Fruit fly (Drosophila melanogaster) Kc167 (cell line): ENCODE results near the gene Cka.

Experiments used
- Myc ChIP-seq: fragments of >200 bp; optimal IDR thresholded peaks from 2 replicates; lab custom pipeline; 2017; ENCODE audit warnings: missing external identifiers
- Sin3A ChIP-seq: fragments of >200 bp; optimal IDR thresholded peaks from 2 replicates; lab custom pipeline; 2018; ENCODE audit warnings: missing external identifiers
- h ChIP-seq: fragments of >200 bp; optimal IDR thresholded peaks from 3 replicates; lab custom pipeline; 2018; ENCODE audit warnings: missing external identifiers
- insv ChIP-seq: fragments of >200 bp; optimal IDR thresholded peaks from 3 replicates; lab custom pipeline; 2018; ENCODE audit warnings: missing external identifiers
- psq ChIP-seq: fragments of >200 bp; optimal IDR thresholded peaks from 2 replicates; lab custom pipeline; 2017; ENCODE audit warnings: missing external identifiers
- ttk ChIP-seq: sonication (Bioruptor generic); optimal IDR thresholded peaks from 2 replicates; lab custom pipeline; 2017; ENCODE audit warnings: missing external identifiers

Cka gene

DNA sequence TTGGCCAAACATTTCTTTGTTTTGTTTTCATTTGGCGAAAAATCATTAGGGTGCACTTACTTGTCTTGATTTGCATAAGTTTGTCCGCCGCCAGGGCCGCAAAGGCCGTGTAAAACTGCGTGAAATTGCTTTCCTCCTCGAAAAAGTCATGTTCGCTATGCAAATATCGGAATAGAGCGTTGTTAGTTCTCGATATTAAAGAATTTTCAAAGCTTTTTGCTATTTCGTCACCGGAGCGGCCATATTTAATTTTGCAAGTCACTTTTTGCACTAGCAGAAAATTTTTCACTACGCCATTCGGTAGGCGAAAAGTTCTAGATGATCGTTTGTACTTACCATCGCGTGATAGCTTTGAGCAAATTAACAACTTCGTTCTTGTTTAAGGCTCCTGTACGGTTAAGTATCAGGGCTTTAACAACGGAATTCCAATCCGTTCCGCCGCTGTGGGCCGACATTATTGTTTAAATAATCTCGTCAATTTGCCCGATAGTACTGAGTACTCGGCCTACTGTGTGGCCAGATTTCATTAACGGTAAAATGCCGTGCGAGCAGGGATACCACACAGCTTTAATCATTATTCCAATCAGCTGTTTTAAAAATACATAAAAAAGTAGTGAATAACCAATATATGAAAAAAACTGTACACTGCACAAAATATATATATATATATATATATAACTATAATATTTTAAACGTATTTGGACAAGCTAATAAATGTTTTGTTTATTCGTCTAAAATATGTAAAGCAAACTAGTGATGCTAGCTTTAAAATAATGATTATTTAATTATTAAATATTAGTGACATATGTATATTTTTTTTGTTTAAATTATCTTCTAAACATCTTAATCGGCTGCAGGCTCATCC lies 40.8 kb downstream of the Cka start, which contains the start of gene poe:
Gene poe, minus strand, starts transcription at position 513 of the 865 bp plus-strand sequence.
- no peak for TF ChIP-seq Myc (lab: Kevin White, UChicago)
- TF ChIP-seq Sin3A (lab: Kevin White, UChicago) = no peak
- TF ChIP-seq h (lab: Kevin White, UChicago) = no peak
- no peak for TF ChIP-seq ttk

DNA sequence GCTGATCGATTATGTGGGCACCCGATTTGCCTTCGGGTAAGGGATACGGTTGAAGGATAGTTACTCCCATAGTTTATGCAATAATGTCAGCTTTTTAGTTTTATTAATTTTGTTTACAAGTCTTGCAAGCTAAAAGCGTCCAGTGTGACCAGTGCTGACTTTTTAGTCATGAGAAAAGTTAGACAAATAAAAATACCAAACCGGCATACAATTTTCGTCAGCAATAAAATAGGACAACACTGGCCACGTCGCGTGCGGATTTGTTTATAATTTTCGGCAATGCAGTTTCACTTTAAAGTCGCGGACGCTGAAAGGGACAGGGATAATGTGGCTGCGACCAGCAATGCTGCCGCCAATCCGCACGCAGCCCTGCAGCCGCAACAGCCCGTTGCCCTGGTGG lies 42.2 kb downstream of the Cka start, which contains the start of the genes MED20 and Trf:
Gene MED20, minus strand, starts transcription at position 157 of the 400 bp plus-strand sequence.
Gene Trf, plus strand, starts transcription at position 204 of the 400 bp plus-strand sequence.
- no peak for TF ChIP-seq Myc (lab: Kevin White, UChicago)
- no peak for TF ChIP-seq insv
- no peak for TF ChIP-seq ttk
- no peak for TF ChIP-seq h (lab: Kevin White, UChicago)
- TF ChIP-seq psq (lab: Kevin White, UChicago) = no peak
- no peak for TF ChIP-seq Sin3A (lab: Kevin White, UChicago)

DNA sequence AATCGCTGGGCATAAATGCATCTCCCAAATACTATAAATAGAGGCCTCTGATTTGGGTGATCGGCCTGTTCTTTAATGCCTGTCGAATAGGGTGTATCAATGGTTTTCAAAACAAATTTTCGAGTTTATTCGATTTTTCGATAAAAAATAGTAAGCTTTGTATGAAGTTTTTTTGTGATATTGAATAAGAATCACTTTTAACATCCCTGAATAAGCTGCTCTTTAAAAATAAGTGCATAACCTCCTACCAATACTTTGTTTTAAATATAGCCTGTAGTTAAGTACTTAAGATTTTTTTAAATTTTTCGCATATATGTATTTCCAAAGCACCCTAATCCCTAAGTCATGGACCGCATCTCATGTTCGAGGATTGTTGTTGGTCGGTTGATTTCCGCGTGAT lies 50.1 kb downstream of the Cka start:
- TF ChIP-seq ttk = no peak
- TF ChIP-seq Sin3A (lab: Kevin White, UChicago) = no peak
- TF ChIP-seq insv = no peak
- TF ChIP-seq Myc (lab: Kevin White, UChicago) = no peak
- no peak for TF ChIP-seq psq (lab: Kevin White, UChicago)
- no peak for TF ChIP-seq h (lab: Kevin White, UChicago)

DNA sequence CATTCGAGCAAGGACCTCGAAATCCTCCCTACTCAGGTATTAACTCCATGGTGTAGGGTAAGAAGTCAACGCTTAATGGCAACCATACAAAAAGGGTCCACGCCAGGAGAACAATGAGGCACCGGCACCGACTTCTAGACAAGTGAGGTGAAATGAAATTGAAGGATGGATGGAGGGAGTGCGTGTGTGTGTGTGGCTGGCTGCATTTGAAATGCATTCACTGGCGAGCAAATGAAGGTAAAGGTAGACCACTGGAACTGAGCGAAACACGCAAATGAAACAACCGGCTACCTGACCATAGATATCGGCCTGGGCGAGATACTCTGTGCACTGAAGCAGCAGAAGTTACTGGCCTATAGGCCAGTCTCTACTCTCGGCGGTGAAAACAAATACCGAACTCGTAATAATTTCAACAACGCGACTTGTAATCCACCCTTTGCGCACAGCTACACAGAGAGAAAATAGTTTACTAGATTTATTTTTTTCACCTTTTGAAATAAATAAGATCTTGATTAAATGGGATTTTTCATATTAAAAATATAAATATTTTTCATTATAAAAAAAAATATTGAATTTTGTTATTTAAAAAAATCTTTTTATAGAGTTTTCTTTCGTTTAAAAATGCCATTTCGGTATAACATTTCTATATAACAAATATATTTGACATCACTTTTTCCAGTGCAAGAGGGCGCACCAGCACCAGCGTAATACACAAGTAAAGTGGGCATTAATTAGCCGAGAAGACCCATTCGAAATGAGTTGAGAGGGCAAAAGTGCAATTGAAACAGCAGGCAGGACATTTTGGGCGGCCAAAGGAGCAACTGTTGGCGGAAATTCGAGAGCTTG lies 51.3 kb downstream of the Cka start:
- no peak for TF ChIP-seq ttk
- TF ChIP-seq h (lab: Kevin White, UChicago) = no peak
- TF ChIP-seq insv = no peak
- no peak for TF ChIP-seq Sin3A (lab: Kevin White, UChicago)
- no peak for TF ChIP-seq Myc (lab: Kevin White, UChicago)
- TF ChIP-seq psq (lab: Kevin White, UChicago) = no peak

DNA sequence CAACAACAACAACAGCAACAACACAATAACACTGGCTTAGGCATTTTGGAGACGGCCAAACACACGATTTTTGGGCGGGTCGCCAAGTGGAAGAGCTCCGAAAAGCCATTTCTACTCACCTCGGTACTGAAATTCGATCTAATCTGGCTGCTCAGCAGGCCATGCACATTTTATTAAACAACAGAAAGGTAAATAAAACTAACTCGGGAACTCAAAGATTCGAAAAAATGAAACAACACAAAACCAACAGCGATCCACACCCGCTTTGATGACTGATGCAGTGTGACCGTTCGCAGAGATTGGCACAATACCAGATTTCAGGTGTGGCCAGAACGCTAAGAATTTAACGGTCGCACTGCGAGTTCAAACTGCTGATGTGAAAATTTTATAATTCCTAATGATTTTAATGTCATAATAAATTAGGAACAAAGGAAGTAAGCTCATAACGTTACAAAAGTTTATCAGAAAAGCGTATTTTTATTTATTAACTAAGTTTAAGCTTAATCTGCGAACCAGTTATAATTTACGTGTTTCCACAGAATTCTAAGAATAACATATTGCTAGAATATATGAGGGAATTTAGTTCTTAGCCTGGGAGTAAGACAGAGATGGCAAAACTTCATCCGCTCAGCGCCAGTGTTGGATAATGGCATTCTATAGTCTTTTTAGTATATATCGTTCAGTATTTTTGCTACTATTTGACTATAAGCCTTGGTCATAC lies 52.3 kb downstream of the Cka start, which contains the start of gene Mcr:
Gene Mcr, minus strand, starts transcription at position 291 of the 721 bp plus-strand sequence.
- TF ChIP-seq ttk = no peak
- TF ChIP-seq Sin3A (lab: Kevin White, UChicago) = no peak
- no peak for TF ChIP-seq insv
- TF ChIP-seq psq (lab: Kevin White, UChicago) = no peak
- TF ChIP-seq h (lab: Kevin White, UChicago) = no peak
- no peak for TF ChIP-seq Myc (lab: Kevin White, UChicago)

DNA sequence CACCGCTTCAGTTG lies 52.7 kb downstream of the Cka start, which contains the start of gene Bsg:
Gene Bsg, plus strand, starts transcription at position 8 of the 14 bp plus-strand sequence.
- no peak for TF ChIP-seq psq (lab: Kevin White, UChicago)
- TF ChIP-seq Sin3A (lab: Kevin White, UChicago) = no peak
- TF ChIP-seq h (lab: Kevin White, UChicago) = no peak
- TF ChIP-seq Myc (lab: Kevin White, UChicago) = no peak
- no peak for TF ChIP-seq insv
- no peak for TF ChIP-seq ttk

DNA sequence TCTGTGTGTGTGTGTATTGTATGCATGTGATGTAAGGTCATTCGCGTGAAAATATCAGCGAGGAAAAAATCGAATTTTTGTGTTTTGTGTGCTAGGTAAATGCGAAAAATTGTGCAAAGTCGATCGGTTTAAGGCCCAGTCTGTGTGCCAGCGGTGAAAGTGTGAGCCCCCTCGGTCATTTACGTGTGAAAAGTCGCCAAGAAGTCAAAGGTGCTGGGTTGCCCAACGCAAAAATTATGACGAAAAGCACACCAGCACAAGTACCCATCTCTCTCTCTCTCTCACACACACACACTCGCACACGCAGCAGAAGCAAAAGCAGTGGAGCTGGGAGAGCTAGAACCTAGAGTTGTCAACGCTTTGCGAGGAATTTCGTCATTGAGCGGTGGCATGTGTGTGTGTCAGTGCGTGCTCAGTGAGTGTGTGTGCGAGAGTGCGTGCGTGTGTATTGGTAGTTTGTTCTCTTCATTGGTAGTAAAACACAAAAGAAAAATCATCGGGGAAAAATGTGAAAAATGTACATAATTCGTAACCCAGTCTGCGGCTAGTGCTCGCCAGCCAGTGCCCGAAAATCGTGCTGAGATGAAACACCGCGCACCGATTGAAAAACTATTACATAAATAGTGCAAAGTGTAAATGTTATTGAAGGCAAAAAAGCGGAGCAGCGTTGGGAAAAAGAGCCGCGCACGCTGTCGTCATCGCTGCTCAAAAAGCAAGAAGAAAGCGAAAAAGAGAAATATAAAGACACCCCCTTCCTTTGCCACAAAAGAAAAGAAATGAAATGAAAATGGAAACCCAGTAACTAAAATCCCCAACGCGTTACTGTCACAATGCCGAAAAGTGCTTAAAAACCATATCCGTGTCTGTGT lies 53.1 kb downstream of the Cka start:
- TF ChIP-seq h (lab: Kevin White, UChicago) = no peak
- no peak for TF ChIP-seq psq (lab: Kevin White, UChicago)
- no peak for TF ChIP-seq ttk
- no peak for TF ChIP-seq Sin3A (lab: Kevin White, UChicago)
- no peak for TF ChIP-seq Myc (lab: Kevin White, UChicago)
- no peak for TF ChIP-seq insv

DNA sequence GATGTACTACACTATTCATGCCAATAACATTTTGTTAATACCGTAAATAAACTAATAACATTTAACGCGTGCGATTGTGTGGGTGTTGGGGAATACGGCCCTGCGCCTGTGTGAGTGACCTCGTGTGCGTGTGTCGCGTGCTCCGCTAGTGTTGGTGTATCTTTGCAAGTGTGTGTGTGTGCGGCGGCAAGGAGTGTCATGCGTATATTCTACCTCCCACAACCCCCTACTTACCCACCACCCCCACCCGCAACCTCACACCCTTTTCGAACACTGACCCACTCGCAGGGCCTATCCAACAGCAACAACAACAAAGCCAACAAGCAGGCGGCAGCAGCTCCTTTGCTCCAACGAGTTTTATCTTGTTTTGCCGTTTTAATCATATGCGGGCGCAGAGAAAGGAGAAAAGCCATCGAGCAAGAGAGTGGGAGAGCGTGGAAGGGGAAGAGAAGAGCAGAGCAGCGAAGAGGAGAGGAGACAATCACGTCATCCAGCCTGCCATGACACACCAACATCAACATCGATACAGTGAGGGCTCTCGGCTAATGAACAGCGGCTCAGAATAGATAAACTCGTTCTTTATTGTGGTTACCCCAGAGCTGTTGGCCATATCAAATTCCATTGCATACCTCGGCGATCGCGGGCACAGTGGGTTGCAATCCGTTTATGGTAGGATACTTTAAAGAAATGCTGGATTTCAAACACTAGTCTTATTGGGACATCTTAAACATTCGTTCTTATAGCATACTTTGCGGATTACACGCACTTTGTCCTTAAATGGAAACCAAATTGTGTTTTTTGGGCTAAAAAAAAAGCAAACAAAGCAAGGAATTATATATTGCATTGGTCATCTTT lies 54.1 kb downstream of the Cka start:
- TF ChIP-seq h (lab: Kevin White, UChicago) (no peak), ttk (no peak), Sin3A (lab: Kevin White, UChicago) (no peak), Myc (lab: Kevin White, UChicago) (no peak), psq (lab: Kevin White, UChicago) (no peak), insv (no peak)

DNA sequence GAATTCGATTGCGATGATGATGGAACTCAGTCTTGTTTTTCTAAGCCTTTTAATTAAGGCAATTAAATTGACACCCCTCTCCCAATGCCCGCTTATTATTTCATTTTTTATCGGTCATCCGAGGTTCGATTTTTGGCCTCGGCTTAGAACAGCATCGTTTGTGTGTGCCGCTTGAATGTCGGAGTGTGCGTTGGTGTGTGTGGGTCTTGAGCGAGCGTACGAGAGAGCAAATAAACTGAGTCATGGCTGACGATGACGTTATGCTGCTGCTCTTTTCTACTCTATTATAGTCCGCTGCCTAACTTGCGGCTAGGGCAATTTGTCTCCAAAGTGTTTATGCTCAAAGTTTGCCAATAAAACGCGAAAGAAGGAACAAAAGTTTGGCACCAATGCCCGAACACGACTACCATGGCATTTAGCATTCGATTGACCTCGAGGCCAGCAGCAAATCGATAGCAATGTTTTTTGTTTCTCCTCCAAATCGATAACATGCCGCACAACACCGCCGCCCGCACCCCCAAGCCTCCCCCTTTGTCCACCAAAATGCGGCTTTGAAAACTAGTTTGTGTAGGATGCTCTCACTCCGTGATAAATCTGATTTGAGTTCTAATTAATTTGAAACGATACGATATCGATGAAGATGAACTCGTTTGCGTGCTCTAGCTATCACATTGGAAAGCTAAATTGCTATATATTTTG lies 55.1 kb downstream of the Cka start:
- no peak for TF ChIP-seq insv
